Fruit fly (Drosophila melanogaster): Measurements from ENCODE around the gene CG8031.

CG8031 gene

DNA sequence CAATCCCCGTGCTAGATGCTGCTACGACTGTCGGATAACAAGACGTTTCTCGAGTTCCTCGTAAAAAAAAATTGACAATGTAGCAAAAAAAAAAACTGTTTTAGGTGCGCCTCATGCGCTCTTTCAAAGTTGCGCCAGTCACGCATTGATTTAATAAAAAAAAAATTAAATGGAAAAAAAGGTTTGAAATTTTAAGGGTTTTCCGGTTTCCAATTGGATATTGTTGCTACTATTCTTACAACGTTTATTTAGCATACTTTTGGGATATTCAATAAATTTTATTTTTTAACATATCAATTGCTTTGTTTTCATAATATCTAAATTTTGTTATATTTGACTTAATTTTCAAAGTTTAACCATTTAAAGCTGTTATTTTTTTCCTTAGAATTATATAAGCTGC, 45.4 kb upstream of the CG8031 start:
- TF ChIP-seq ttk (GFP tag; IDR thresholded peaks at IDR 0.05) (no peak), insv (GFP tag; optimal IDR thresholded peaks at IDR 0.05) (peak; percentile 7 to 92)

DNA sequence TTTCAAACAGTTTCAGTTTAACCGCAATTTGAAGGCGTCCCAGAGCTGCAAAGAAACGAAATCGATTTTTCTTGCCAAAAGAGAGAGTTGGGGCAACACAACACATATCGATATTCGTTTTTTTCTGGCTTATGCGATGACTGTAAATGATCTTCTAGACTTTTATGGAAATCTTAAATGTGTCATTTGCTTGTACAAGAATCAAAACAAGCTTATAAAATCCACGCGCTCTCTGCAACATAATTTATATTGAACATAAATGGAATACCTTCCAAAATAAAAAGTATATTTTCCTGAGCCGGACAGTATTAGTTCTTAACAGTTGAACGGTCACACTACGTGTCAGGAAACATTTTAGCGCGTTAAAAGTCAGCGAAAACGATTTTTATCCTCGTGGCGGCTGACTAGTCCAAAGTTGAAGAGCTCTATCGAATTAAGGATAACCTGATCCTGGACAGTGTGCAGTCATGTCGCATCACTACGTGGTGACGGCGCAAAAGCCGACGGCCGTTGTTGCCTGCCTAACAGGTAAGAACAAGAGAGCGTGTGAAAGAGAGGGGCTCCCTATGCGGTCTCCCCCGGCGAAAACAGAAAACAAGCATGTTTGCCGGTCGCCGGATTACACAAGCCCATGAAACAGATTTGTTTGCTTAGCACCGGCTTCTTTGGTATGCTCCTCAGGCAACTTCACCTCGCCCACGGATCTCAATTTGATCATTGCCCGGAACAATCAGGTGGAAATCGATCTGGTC, 41.0 kb upstream of the CG8031 start, which contains the start of gene pic:
Gene pic, plus strand, starts transcription at position 304 of the 752 bp plus-strand sequence.
- no peak for TF ChIP-seq usp (GFP tag; optimal IDR thresholded peaks at IDR 0.05)
- no peak for TF ChIP-seq wor (GFP tag; IDR thresholded peaks at IDR 0.05)
- no peak for TF ChIP-seq Atf6 (GFP tag; IDR thresholded peaks at IDR 0.05)
- no peak for TF ChIP-seq NK7.1 (GFP tag; optimal IDR thresholded peaks at IDR 0.05)
- TF ChIP-seq CG11247 (GFP tag; IDR thresholded peaks at IDR 0.05): no peak
- TF ChIP-seq Lpt (GFP tag; optimal IDR thresholded peaks at IDR 0.05): no peak
- no peak for TF ChIP-seq CG34376 (GFP tag; optimal IDR thresholded peaks at IDR 0.05)
- no peak for TF ChIP-seq da (GFP tag; optimal IDR thresholded peaks at IDR 0.05)
- no peak for TF ChIP-seq B-H2 (GFP tag; optimal IDR thresholded peaks at IDR 0.05)
- TF ChIP-seq CG17829 (tag; optimal IDR thresholded peaks at IDR 0.05): no peak
- TF ChIP-seq CG11504 (tag; optimal IDR thresholded peaks at IDR 0.05): no peak
- TF ChIP-seq ind (GFP tag; optimal IDR thresholded peaks at IDR 0.05): no peak
- peak; percentile 72 for TF ChIP-seq CG6791 (GFP tag; IDR thresholded peaks at IDR 0.05; ENCODE audit: partially characterized antibody)
- no peak for TF ChIP-seq CG18599 (GFP tag; optimal IDR thresholded peaks at IDR 0.05)
- no peak for TF ChIP-seq ssp (GFP tag; IDR thresholded peaks at IDR 0.05)
- TF ChIP-seq Doc3 (GFP tag; IDR thresholded peaks at IDR 0.05; ENCODE audit: partially characterized antibody): peak; percentile 76
- no peak for TF ChIP-seq CG13296 (GFP tag; optimal IDR thresholded peaks at IDR 0.05)
- TF ChIP-seq dm (GFP tag; optimal IDR thresholded peaks at IDR 0.05): peak; percentile 32
- no peak for TF ChIP-seq CG16815 (GFP tag; optimal IDR thresholded peaks at IDR 0.05)
- TF ChIP-seq CG10366 (GFP tag; IDR thresholded peaks at IDR 0.05): no peak
- TF ChIP-seq CG2116 (GFP tag; optimal IDR thresholded peaks at IDR 0.05): peak; percentile 100
- TF ChIP-seq CG12219 (GFP tag; optimal IDR thresholded peaks at IDR 0.05): no peak
- TF ChIP-seq tx (GFP tag; optimal IDR thresholded peaks at IDR 0.05): no peak
- no peak for TF ChIP-seq CG9215 (GFP tag; IDR thresholded peaks at IDR 0.05)
- no peak for TF ChIP-seq klu (GFP tag; IDR thresholded peaks at IDR 0.05)
- no peak for TF ChIP-seq Ada2b (GFP tag; IDR thresholded peaks at IDR 0.05)
- no peak for TF ChIP-seq pfk (GFP tag; optimal IDR thresholded peaks at IDR 0.05)
- TF ChIP-seq Atf3 (GFP tag; optimal IDR thresholded peaks at IDR 0.05): no peak
- no peak for TF ChIP-seq br (optimal IDR thresholded peaks at IDR 0.05)
- peak; percentile 56; the same call in 1 of the 2 replicates for TF ChIP-seq stc (GFP tag; IDR thresholded peaks at IDR 0.05)
- TF ChIP-seq Nf-YA (GFP tag; IDR thresholded peaks at IDR 0.05): no peak
- peak; percentile 56; the same call in 1 of the 2 replicates for TF ChIP-seq MBD-R2 (GFP tag; IDR thresholded peaks at IDR 0.05)
- no peak for TF ChIP-seq zfh1 (GFP tag; IDR thresholded peaks at IDR 0.05)
- no peak for TF ChIP-seq grn (GFP tag; optimal IDR thresholded peaks at IDR 0.05)
- TF ChIP-seq vvl (GFP tag; IDR thresholded peaks at IDR 0.05): no peak
- peak; percentile 37 for TF ChIP-seq CHES-1-like (GFP tag; optimal IDR thresholded peaks at IDR 0.05)
- no peak for TF ChIP-seq CG10959 (GFP tag; IDR thresholded peaks at IDR 0.05)
- no peak for TF ChIP-seq CG1529 (GFP tag; optimal IDR thresholded peaks at IDR 0.05)
- TF ChIP-seq pan (optimal IDR thresholded peaks at IDR 0.05): no peak
- TF ChIP-seq pan (GFP tag; optimal IDR thresholded peaks at IDR 0.05 in 1 of 2, IDR thresholded peaks at IDR 0.05 in 1 of 2): no peak
- TF ChIP-seq B-H1 (GFP tag; IDR thresholded peaks at IDR 0.05): no peak
- TF ChIP-seq esg (GFP tag; conservative IDR thresholded peaks at IDR 0.05): no peak
- no peak for TF ChIP-seq CG13123 (GFP tag; optimal IDR thresholded peaks at IDR 0.05)
- TF ChIP-seq gsb-n (tag; optimal IDR thresholded peaks at IDR 0.05): no peak
- no peak for TF ChIP-seq lab (GFP tag; optimal IDR thresholded peaks at IDR 0.05)
- no peak for TF ChIP-seq toy (GFP tag; IDR thresholded peaks at IDR 0.05)
- TF ChIP-seq YL-1 (GFP tag; optimal IDR thresholded peaks at IDR 0.05): peak; percentile 55
- no peak for TF ChIP-seq sob (GFP tag; IDR thresholded peaks at IDR 0.05)
